Worm (Caenorhabditis elegans): ENCODE data around the gene pdi-1.

ce11 chrIII:3650677-3651315 lies 50.5 kb downstream of the pdi-1 start, which contains the start of the genes madf-8 and gsr-1:
- no peak for TF ChIP-seq him-1 (tag; optimal IDR thresholded peaks at IDR 0.05)
- TF ChIP-seq dao-5 (tag; optimal IDR thresholded peaks at IDR 0.05), result no peak
- TF ChIP-seq W03F9.2 (tag; optimal IDR thresholded peaks at IDR 0.05), result no peak
